Worm (Caenorhabditis elegans) whole organism, L2 larva: ENCODE results near the gene set-6.

ENCODE experiments used
- C34F6.9 ChIP-seq: fragments of 150-350 bp; optimal IDR thresholded peaks from 2 replicates; lab custom pipeline; 2014; ENCODE audit warnings: missing biosample characterization, missing genetic modification characterization
- F13H6.1 ChIP-seq: sonication (generic microtip); optimal IDR thresholded peaks from 2 replicates; lab custom pipeline; 2016; ENCODE audit warnings: missing genetic modification characterization, missing compliant biosample characterization
- R02D3.7 ChIP-seq: fragments of 150-350 bp; optimal IDR thresholded peaks from 2 replicates; lab custom pipeline; 2014; ENCODE audit warnings: missing biosample characterization, missing genetic modification characterization
- Y55F3AM.14 ChIP-seq: fragments of 200-800 bp; sonication (Bioruptor generic); optimal IDR thresholded peaks from 2 replicates; lab custom pipeline; 2018; ENCODE audit warnings: mild to moderate bottlenecking, missing genetic modification characterization, missing compliant biosample characterization
- ZK546.5 ChIP-seq: sonication (generic microtip); optimal IDR thresholded peaks from 2 replicates; lab custom pipeline; 2017; ENCODE audit warnings: missing biosample characterization, missing genetic modification characterization
- alr-1 ChIP-seq: fragments of 150-350 bp; optimal IDR thresholded peaks from 2 replicates; lab custom pipeline; 2014; ENCODE audit warnings: missing biosample characterization, missing genetic modification characterization
- aly-2 ChIP-seq: fragments of 150-350 bp; optimal IDR thresholded peaks from 2 replicates; lab custom pipeline; 2014; ENCODE audit warnings: missing biosample characterization, missing genetic modification characterization
- ama-1 ChIP-seq: fragments of 150-350 bp; optimal IDR thresholded peaks from 2 replicates; lab custom pipeline; 2018; ENCODE audit warnings: inconsistent platforms
- blmp-1 ChIP-seq: sonication (generic microtip); optimal IDR thresholded peaks from 2 replicates; lab custom pipeline; 2017; ENCODE audit warnings: missing genetic modification characterization, mild to moderate bottlenecking, missing compliant biosample characterization, antibody characterized with exemption, moderate library complexity; ENCODE audit not compliant: insufficient read depth
- ceh-16 ChIP-seq: fragments of 150-350 bp; optimal IDR thresholded peaks from 2 replicates; lab custom pipeline; 2014; ENCODE audit warnings: missing biosample characterization, missing genetic modification characterization
- ceh-82 ChIP-seq: fragments of 150-350 bp; optimal IDR thresholded peaks from 2 replicates; lab custom pipeline; 2014; ENCODE audit warnings: missing biosample characterization, missing genetic modification characterization
- crh-2 ChIP-seq: sonication (generic microtip); optimal IDR thresholded peaks from 2 replicates; lab custom pipeline; 2017; ENCODE audit warnings: missing biosample characterization, missing genetic modification characterization
- dmd-4 ChIP-seq: sonication (generic microtip); optimal IDR thresholded peaks from 2 replicates; lab custom pipeline; 2017; ENCODE audit warnings: missing biosample characterization, missing genetic modification characterization
- egl-27 ChIP-seq: sonication (generic microtip); optimal IDR thresholded peaks from 3 replicates; lab custom pipeline; 2017; ENCODE audit warnings: missing biosample characterization, missing genetic modification reagents, missing genetic modification characterization
- elt-1 ChIP-seq: fragments of 150-350 bp; optimal IDR thresholded peaks from 2 replicates; lab custom pipeline; 2014; ENCODE audit warnings: missing biosample characterization, missing genetic modification characterization
- elt-3 ChIP-seq: sonication (generic microtip); optimal IDR thresholded peaks from 2 replicates; lab custom pipeline; 2017; ENCODE audit warnings: missing biosample characterization, missing genetic modification characterization
- fos-1 ChIP-seq: fragments of 150-350 bp; optimal IDR thresholded peaks from 2 replicates; lab custom pipeline; 2014; ENCODE audit warnings: missing biosample characterization, missing genetic modification characterization
- gmeb-1 ChIP-seq: fragments of 150-350 bp; optimal IDR thresholded peaks from 2 replicates; lab custom pipeline; 2014; ENCODE audit warnings: missing biosample characterization, missing genetic modification characterization
- lin-11 ChIP-seq: fragments of 150-350 bp; sonication (generic microtip); optimal IDR thresholded peaks from 2 replicates; lab custom pipeline; 2014; ENCODE audit warnings: missing biosample characterization, missing genetic modification characterization, inconsistent platforms, mixed read lengths
- lin-13 ChIP-seq: fragments of 150-350 bp; optimal IDR thresholded peaks from 2 replicates; lab custom pipeline; 2014; ENCODE audit warnings: missing biosample characterization, missing genetic modification reagents, missing genetic modification characterization
- lin-39 ChIP-seq: fragments of 150-350 bp; optimal IDR thresholded peaks from 2 replicates; lab custom pipeline; 2014; ENCODE audit warnings: missing biosample characterization, missing genetic modification reagents, missing genetic modification characterization
- lsy-2 ChIP-seq, 2 experiments: fragments of 150-350 bp in 1 of 2; sonication (generic microtip) in 1 of 2; optimal IDR thresholded peaks; 2 replicates each; lab custom pipeline; 2014 to 2017; ENCODE audit warnings: missing biosample characterization in 2 of 2, missing genetic modification characterization in 2 of 2
- mab-5 ChIP-seq: fragments of 150-350 bp; optimal IDR thresholded peaks from 2 replicates; lab custom pipeline; 2014; ENCODE audit warnings: missing biosample characterization, missing genetic modification characterization
- mbf-1 ChIP-seq: sonication (generic microtip); optimal IDR thresholded peaks from 2 replicates; lab custom pipeline; 2017; ENCODE audit warnings: missing biosample characterization, missing genetic modification characterization
- mdl-1 ChIP-seq, 2 experiments: fragments of 150-350 bp in 1 of 2; sonication (generic microtip) in 1 of 2; optimal IDR thresholded peaks; 2 replicates each; lab custom pipeline; 2017; ENCODE audit warnings: missing biosample characterization in 2 of 2, missing genetic modification characterization in 2 of 2
- nhr-10 ChIP-seq: sonication (generic microtip); optimal IDR thresholded peaks from 2 replicates; lab custom pipeline; 2017; ENCODE audit warnings: missing biosample characterization, missing genetic modification characterization
- nhr-11 ChIP-seq: fragments of 150-350 bp; optimal IDR thresholded peaks from 2 replicates; lab custom pipeline; 2014; ENCODE audit warnings: missing biosample characterization, missing genetic modification characterization
- nhr-12 ChIP-seq: fragments of 150-350 bp; optimal IDR thresholded peaks from 2 replicates; lab custom pipeline; 2014; ENCODE audit warnings: missing biosample characterization, missing genetic modification characterization
- nhr-129 ChIP-seq: fragments of 150-350 bp; optimal IDR thresholded peaks from 2 replicates; lab custom pipeline; 2014; ENCODE audit warnings: missing biosample characterization, missing genetic modification characterization
- nhr-21 ChIP-seq: fragments of 150-350 bp; optimal IDR thresholded peaks from 2 replicates; lab custom pipeline; 2014; ENCODE audit warnings: missing biosample characterization, missing genetic modification characterization
- nhr-23 ChIP-seq: fragments of 150-350 bp; optimal IDR thresholded peaks from 2 replicates; lab custom pipeline; 2014; ENCODE audit warnings: missing biosample characterization, missing genetic modification reagents, missing genetic modification characterization
- nhr-237 ChIP-seq: fragments of 150-350 bp; optimal IDR thresholded peaks from 2 replicates; lab custom pipeline; 2014; ENCODE audit warnings: missing biosample characterization, missing genetic modification characterization
- nhr-25 ChIP-seq: fragments of 150-350 bp; sonication (generic microtip); optimal IDR thresholded peaks from 3 replicates; lab custom pipeline; 2014; ENCODE audit warnings: missing biosample characterization, missing genetic modification characterization
- nhr-6 ChIP-seq: fragments of 150-350 bp; optimal IDR thresholded peaks from 2 replicates; lab custom pipeline; 2014; ENCODE audit warnings: missing biosample characterization, missing genetic modification characterization
- nhr-77 ChIP-seq: fragments of 150-350 bp; optimal IDR thresholded peaks from 2 replicates; lab custom pipeline; 2014; ENCODE audit warnings: missing biosample characterization, missing genetic modification characterization
- peb-1 ChIP-seq: fragments of 150-350 bp; optimal IDR thresholded peaks from 2 replicates; lab custom pipeline; 2014; ENCODE audit warnings: missing biosample characterization, missing genetic modification characterization
- sem-4 ChIP-seq: fragments of 150-350 bp; optimal IDR thresholded peaks from 2 replicates; lab custom pipeline; 2014; ENCODE audit warnings: missing biosample characterization, missing genetic modification reagents, missing genetic modification characterization
- skn-1 ChIP-seq: sonication (generic microtip); optimal IDR thresholded peaks from 2 replicates; lab custom pipeline; 2017; ENCODE audit warnings: missing biosample characterization, missing genetic modification characterization
- sma-3 ChIP-seq: sonication (generic microtip); optimal IDR thresholded peaks from 2 replicates; lab custom pipeline; 2016; ENCODE audit warnings: missing genetic modification reagents, missing genetic modification characterization, missing compliant biosample characterization
- sma-9 ChIP-seq, 2 experiments: fragments of 150-350 bp in 1 of 2; sonication (generic microtip) in 1 of 2; optimal IDR thresholded peaks; 2 replicates each; lab custom pipeline; 2014 to 2016; ENCODE audit warnings: missing genetic modification characterization in 2 of 2, mild to moderate bottlenecking in 1 of 2, missing biosample characterization in 1 of 2, missing compliant biosample characterization in 1 of 2, missing genetic modification reagents in 1 of 2, moderate library complexity in 1 of 2
- snpc-4 ChIP-seq: fragments of 150-350 bp; optimal IDR thresholded peaks from 2 replicates; lab custom pipeline; 2014; ENCODE audit warnings: missing biosample characterization, missing genetic modification characterization
- unc-39 ChIP-seq: fragments of 150-350 bp; optimal IDR thresholded peaks from 2 replicates; lab custom pipeline; 2014; ENCODE audit warnings: missing biosample characterization, missing genetic modification characterization
- unc-55 ChIP-seq: fragments of 150-350 bp; sonication (generic microtip); optimal IDR thresholded peaks from 3 replicates; lab custom pipeline; 2014; ENCODE audit warnings: missing biosample characterization, missing genetic modification reagents, missing genetic modification characterization
- unc-62 ChIP-seq: fragments of 150-350 bp; optimal IDR thresholded peaks from 2 replicates; lab custom pipeline; 2014; ENCODE audit warnings: missing biosample characterization, missing genetic modification reagents, missing genetic modification characterization
- zag-1 ChIP-seq: fragments of 150-350 bp; optimal IDR thresholded peaks from 2 replicates; lab custom pipeline; 2014; ENCODE audit warnings: missing biosample characterization, missing genetic modification characterization
- ztf-1 ChIP-seq: fragments of 200-800 bp; sonication (Bioruptor generic); conservative IDR thresholded peaks from 2 replicates; pipeline ENCODE4 v1.3.6; 2022; ENCODE audit warnings: missing genetic modification characterization, missing compliant biosample characterization
- ztf-11 ChIP-seq: sonication (generic microtip); optimal IDR thresholded peaks from 2 replicates; lab custom pipeline; 2017; ENCODE audit warnings: missing biosample characterization, missing genetic modification characterization
- ztf-4 ChIP-seq: fragments of 150-350 bp; optimal IDR thresholded peaks from 2 replicates; lab custom pipeline; 2014; ENCODE audit warnings: missing biosample characterization, missing genetic modification characterization

set-6 gene

ce11 chrX:11937343-11937935 lies 37.0 kb downstream of the set-6 start:
- TF ChIP-seq gmeb-1 = peak; percentile 97
- TF ChIP-seq mab-5 = peak; percentile 98
- TF ChIP-seq sem-4 (tag; lab: Kevin White, UChicago) = peak; percentile 97
- TF ChIP-seq zag-1 (tag; lab: Kevin White, UChicago) = peak; percentile 96
- peak; percentile 91 for TF ChIP-seq ztf-4 (tag; lab: Kevin White, UChicago)
- peak; percentile 99 for TF ChIP-seq sma-9 (GFP tag; optimal IDR thresholded peaks at IDR 0.05; lab: Kevin White, UChicago)
- no peak for TF ChIP-seq sma-9 (tag; optimal IDR thresholded peaks at IDR 0.05; lab: Kevin White, UChicago)
- peak; percentile 75 for TF ChIP-seq dmd-4 (tag; lab: Kevin White, UChicago)
- peak; percentile 92 for TF ChIP-seq ceh-16 (tag; lab: Kevin White, UChicago)
- peak; percentile 76 for TF ChIP-seq lin-11 (tag; lab: Kevin White, UChicago)
- peak; percentile 99 for TF ChIP-seq egl-27 (tag; lab: Kevin White, UChicago)
- TF ChIP-seq skn-1 = peak; percentile 98
- TF ChIP-seq nhr-11 = peak; percentile 62
- no peak for TF ChIP-seq nhr-23 (tag; lab: Kevin White, UChicago)
- peak; percentile 91 for TF ChIP-seq snpc-4
- TF ChIP-seq nhr-6 (tag; lab: Kevin White, UChicago) = peak; percentile 99
- TF ChIP-seq fos-1 = peak; percentile 98
- TF ChIP-seq sma-3 (GFP tag; lab: Kevin White, UChicago) = peak; percentile 99
- peak; percentile 89 for TF ChIP-seq unc-39 (tag; lab: Kevin White, UChicago)
- peak; percentile 99 for TF ChIP-seq nhr-10 (tag; lab: Kevin White, UChicago)
- TF ChIP-seq nhr-25 (tag; lab: Kevin White, UChicago) = peak; percentile 98
- TF ChIP-seq lsy-2 (tag; optimal IDR thresholded peaks at IDR 0.05; lab: Kevin White, UChicago) = peak; percentile 95 to 97
- peak; percentile 96 for TF ChIP-seq ceh-82
- peak; percentile 70 for TF ChIP-seq nhr-12
- peak; percentile 98 for TF ChIP-seq F13H6.1
- no peak for TF ChIP-seq alr-1
- peak; percentile 99 for TF ChIP-seq crh-2 (tag; lab: Kevin White, UChicago)
- peak; percentile 93 for TF ChIP-seq lin-39 (tag; lab: Kevin White, UChicago)
- TF ChIP-seq nhr-77 = peak; percentile 98
- TF ChIP-seq ama-1 (lab: Kevin White, UChicago) = peak; percentile 51
- TF ChIP-seq Y55F3AM.14 (GFP tag; lab: Kevin White, UChicago) = peak; percentile 92
- TF ChIP-seq elt-3 (tag; lab: Kevin White, UChicago) = peak; percentile 77
- peak; percentile 75 for TF ChIP-seq mbf-1
- TF ChIP-seq ztf-11 = peak; percentile 77
- TF ChIP-seq unc-62 (GFP tag; lab: Kevin White, UChicago) = peak; percentile 93
- peak; percentile 96 for TF ChIP-seq nhr-237
- no peak for TF ChIP-seq peb-1 (tag; lab: Kevin White, UChicago)
- TF ChIP-seq nhr-21 (tag; lab: Kevin White, UChicago) = peak; percentile 100
- peak; percentile 99 for TF ChIP-seq unc-55 (GFP tag; lab: Kevin White, UChicago)
- TF ChIP-seq ztf-1 (GFP tag; lab: Robert Waterston, UW) = 0 out of 2 replicates have a peak, but pooled peaks have one; percentile 55
- TF ChIP-seq mdl-1 (tag; optimal IDR thresholded peaks at IDR 0.05; lab: Kevin White, UChicago) = peak; percentile 90 to 92
- peak; percentile 71 for TF ChIP-seq ZK546.5
- peak; percentile 98 for TF ChIP-seq C34F6.9 (tag; lab: Kevin White, UChicago)
- peak; percentile 99 for TF ChIP-seq lin-13 (GFP tag; lab: Kevin White, UChicago)
- peak; percentile 78 for TF ChIP-seq R02D3.7 (tag; lab: Kevin White, UChicago)
- TF ChIP-seq aly-2 (tag; lab: Kevin White, UChicago) = no peak
- TF ChIP-seq elt-1 (tag; lab: Kevin White, UChicago) = no peak
- TF ChIP-seq blmp-1 (tag; lab: Kevin White, UChicago) = peak; percentile 93
- peak; percentile 100 for TF ChIP-seq nhr-129 (tag; lab: Kevin White, UChicago)
- TF ChIP-seq, all 48 proteins: peak for 43
